Fruit fly (Drosophila melanogaster) whole organism, embryonic: ENCODE data around the gene RpS7.

Experiments used
- Ada2b ChIP-seq: fragments of 200-800 bp; sonication (Bioruptor generic); IDR thresholded peaks from 2 replicates; pipeline ENCODE4 v1.3.6; 2022; ENCODE audit warnings: missing biosample characterization, missing genetic modification characterization
- Atf6 ChIP-seq: fragments of 200-800 bp; sonication (Bioruptor generic); IDR thresholded peaks from 2 replicates; pipeline ENCODE4 v1.3.6; 2022; ENCODE audit warnings: missing biosample characterization, missing genetic modification characterization
- CG10209 ChIP-seq: fragments of 200-800 bp; sonication (Bioruptor generic); optimal IDR thresholded peaks from 3 replicates; lab custom pipeline; 2017; ENCODE audit warnings: missing biosample characterization, mild to moderate bottlenecking, missing genetic modification characterization, missing genetic modification reagents
- CG10274 ChIP-seq: fragments of 200-800 bp; sonication (Bioruptor generic); optimal IDR thresholded peaks from 3 replicates; lab custom pipeline; 2017; ENCODE audit warnings: missing biosample characterization, mild to moderate bottlenecking, missing genetic modification characterization
- CG11560 ChIP-seq: fragments of 200-800 bp; sonication (Bioruptor generic); IDR thresholded peaks from 3 replicates; pipeline ENCODE4 v1.3.6; 2022; ENCODE audit warnings: missing biosample characterization, missing genetic modification characterization
- CG11723 ChIP-seq: fragments of 200-800 bp; sonication (Bioruptor generic); optimal IDR thresholded peaks from 2 replicates; lab custom pipeline; 2017; ENCODE audit warnings: missing biosample characterization, mild to moderate bottlenecking, missing genetic modification characterization
- CG14014 ChIP-seq: fragments of 200-800 bp; sonication (Bioruptor generic); IDR thresholded peaks from 2 replicates; pipeline ENCODE4 v1.3.6; 2022; ENCODE audit warnings: missing biosample characterization, missing genetic modification characterization
- CG15514 ChIP-seq: fragments of 200-800 bp; sonication (Bioruptor generic); optimal IDR thresholded peaks from 3 replicates; lab custom pipeline; 2017; ENCODE audit warnings: missing biosample characterization, missing genetic modification characterization, mild to moderate bottlenecking, moderate library complexity, missing genetic modification reagents
- CG1603 ChIP-seq: fragments of 200-800 bp; sonication (Bioruptor generic); optimal IDR thresholded peaks from 2 replicates; lab custom pipeline; 2019; ENCODE audit warnings: missing biosample characterization, mild to moderate bottlenecking, missing genetic modification characterization, moderate library complexity
- CG18619 ChIP-seq: fragments of 200-800 bp; sonication (Bioruptor generic); optimal IDR thresholded peaks from 3 replicates; lab custom pipeline; 2017; ENCODE audit warnings: missing biosample characterization, mild to moderate bottlenecking, missing genetic modification characterization
- CG32767 ChIP-seq: fragments of 200-800 bp; sonication (Bioruptor generic); IDR thresholded peaks from 2 replicates; pipeline ENCODE4 v1.3.6; 2022; ENCODE audit warnings: missing biosample characterization, missing genetic modification characterization
- CG34224 ChIP-seq: fragments of 200-800 bp; sonication (Bioruptor generic); IDR thresholded peaks from 3 replicates; pipeline ENCODE4 v1.3.6; 2022; ENCODE audit warnings: missing biosample characterization, missing genetic modification characterization; ENCODE audit not compliant: partially characterized antibody
- CG4424 ChIP-seq: fragments of 200-800 bp; sonication (Bioruptor generic); optimal IDR thresholded peaks from 3 replicates; lab custom pipeline; 2016; ENCODE audit warnings: missing biosample characterization, missing genetic modification characterization
- CG4820 ChIP-seq: fragments of 200-800 bp; sonication (Bioruptor generic); optimal IDR thresholded peaks from 3 replicates; lab custom pipeline; 2016; ENCODE audit warnings: missing biosample characterization, missing genetic modification characterization
- CG6272 ChIP-seq: fragments of 200-800 bp; sonication (Bioruptor generic); IDR thresholded peaks from 2 replicates; pipeline ENCODE4 v1.3.6; 2022; ENCODE audit warnings: missing biosample characterization, missing genetic modification characterization
- CG7839 ChIP-seq: fragments of 200-800 bp; sonication (Bioruptor generic); optimal IDR thresholded peaks from 3 replicates; lab custom pipeline; 2018; ENCODE audit warnings: missing biosample characterization, mild to moderate bottlenecking, missing genetic modification characterization, moderate library complexity
- Dbx ChIP-seq: fragments of 200-800 bp; sonication (Bioruptor generic); IDR thresholded peaks from 3 replicates; pipeline ENCODE4 v1.3.6; 2022; ENCODE audit warnings: missing biosample characterization, missing genetic modification characterization
- Eip74EF ChIP-seq, 2 experiments: fragments of 200-800 bp in 1 of 2; fragments of >200 bp in 1 of 2; sonication (Bioruptor generic) in 1 of 2; optimal IDR thresholded peaks; 2 replicates each; lab custom pipeline; 2017 to 2019; ENCODE audit warnings: missing biosample characterization in 2 of 2, missing genetic modification characterization in 2 of 2, mild to moderate bottlenecking in 1 of 2, moderate library complexity in 1 of 2
- Hmr ChIP-seq: fragments of 200-800 bp; sonication (Bioruptor generic); optimal IDR thresholded peaks from 3 replicates; lab custom pipeline; 2017; ENCODE audit warnings: mild to moderate bottlenecking, missing biosample characterization, missing genetic modification reagents, missing genetic modification characterization
- Max ChIP-seq: fragments of 200-800 bp; sonication (Bioruptor generic); optimal IDR thresholded peaks from 2 replicates; lab custom pipeline; 2016; ENCODE audit warnings: missing biosample characterization, mild to moderate bottlenecking, missing genetic modification characterization
- Nf-YA ChIP-seq: fragments of 200-800 bp; sonication (Bioruptor generic); IDR thresholded peaks from 2 replicates; pipeline ENCODE4 v1.3.6; 2022; ENCODE audit warnings: missing biosample characterization, missing genetic modification characterization
- Rx ChIP-seq: fragments of 200-800 bp; sonication (Bioruptor generic); IDR thresholded peaks from 2 replicates; pipeline ENCODE4 v1.3.6; 2022; ENCODE audit warnings: missing biosample characterization, missing genetic modification characterization
- Sox102F ChIP-seq: fragments of 200-800 bp; sonication (Bioruptor generic); optimal IDR thresholded peaks from 2 replicates; lab custom pipeline; 2018; ENCODE audit warnings: missing biosample characterization, mild to moderate bottlenecking, missing genetic modification characterization, moderate library complexity
- Xbp1 ChIP-seq: fragments of 200-800 bp; sonication (Bioruptor generic); optimal IDR thresholded peaks from 3 replicates; lab custom pipeline; 2016; ENCODE audit warnings: missing biosample characterization, mild to moderate bottlenecking, missing genetic modification characterization
- ase ChIP-seq: fragments of 200-800 bp; sonication (Bioruptor generic); IDR thresholded peaks from 3 replicates; pipeline ENCODE4 v1.3.6; 2022; ENCODE audit warnings: missing biosample characterization, missing genetic modification characterization
- btn ChIP-seq: fragments of 200-800 bp; sonication (Bioruptor generic); optimal IDR thresholded peaks from 2 replicates; lab custom pipeline; 2016; ENCODE audit warnings: missing biosample characterization, missing genetic modification characterization
- caup ChIP-seq: fragments of 200-800 bp; sonication (Bioruptor generic); optimal IDR thresholded peaks from 3 replicates; lab custom pipeline; 2017; ENCODE audit warnings: missing biosample characterization, mild to moderate bottlenecking, missing genetic modification characterization, moderate library complexity; ENCODE audit not compliant: severe bottlenecking
- chif ChIP-seq, 2 experiments: fragments of 200-800 bp; sonication (Bioruptor generic); optimal IDR thresholded peaks; 3 replicates each; lab custom pipeline; 2016; ENCODE audit warnings: missing biosample characterization in 2 of 2, missing genetic modification characterization in 2 of 2
- croc ChIP-seq: fragments of 200-800 bp; sonication (Bioruptor generic); conservative IDR thresholded peaks from 3 replicates; pipeline ENCODE4 v1.3.6; 2022; ENCODE audit warnings: missing biosample characterization, missing genetic modification characterization
- dimm ChIP-seq: fragments of 200-800 bp; sonication (Bioruptor generic); IDR thresholded peaks from 2 replicates; pipeline ENCODE4 v1.3.6; 2022; ENCODE audit warnings: missing biosample characterization, missing genetic modification characterization
- dysf ChIP-seq: fragments of 200-800 bp; sonication (Bioruptor generic); IDR thresholded peaks from 3 replicates; pipeline ENCODE4 v1.3.6; 2022; ENCODE audit warnings: missing biosample characterization, missing genetic modification characterization
- ewg ChIP-seq: fragments of 200-800 bp; sonication (Bioruptor generic); optimal IDR thresholded peaks from 3 replicates; lab custom pipeline; 2017; ENCODE audit warnings: mild to moderate bottlenecking, missing biosample characterization, missing genetic modification reagents, missing genetic modification characterization
- gce ChIP-seq: fragments of 200-800 bp; sonication (Bioruptor generic); IDR thresholded peaks from 3 replicates; pipeline ENCODE4 v1.3.6; 2022; ENCODE audit warnings: missing biosample characterization, missing genetic modification characterization
- ind ChIP-seq: fragments of 200-800 bp; sonication (Bioruptor generic); optimal IDR thresholded peaks from 3 replicates; lab custom pipeline; 2016; ENCODE audit warnings: missing biosample characterization, missing genetic modification characterization
- kay ChIP-seq: fragments of 200-800 bp; sonication (Bioruptor generic); optimal IDR thresholded peaks from 2 replicates; lab custom pipeline; 2016; ENCODE audit warnings: missing biosample characterization, missing genetic modification characterization
- ken ChIP-seq: fragments of 200-800 bp; sonication (Bioruptor generic); IDR thresholded peaks from 3 replicates; pipeline ENCODE4 v1.3.6; 2022; ENCODE audit warnings: missing biosample characterization, missing genetic modification characterization
- lab ChIP-seq: fragments of 200-800 bp; sonication (Bioruptor generic); optimal IDR thresholded peaks from 3 replicates; lab custom pipeline; 2017; ENCODE audit warnings: missing biosample characterization, missing genetic modification characterization, mild to moderate bottlenecking, moderate library complexity, missing genetic modification reagents
- nmo ChIP-seq: fragments of 200-800 bp; sonication (Bioruptor generic); optimal IDR thresholded peaks from 2 replicates; lab custom pipeline; 2018; ENCODE audit warnings: missing biosample characterization, mild to moderate bottlenecking, missing genetic modification characterization, moderate library complexity
- oc ChIP-seq: fragments of 200-800 bp; sonication (Bioruptor generic); optimal IDR thresholded peaks from 2 replicates; lab custom pipeline; 2018; ENCODE audit warnings: missing biosample characterization, mild to moderate bottlenecking, missing genetic modification characterization, moderate library complexity
- sd ChIP-seq: fragments of 200-800 bp; sonication (Bioruptor generic); optimal IDR thresholded peaks from 3 replicates; lab custom pipeline; 2018; ENCODE audit warnings: missing biosample characterization, mild to moderate bottlenecking, missing genetic modification characterization, moderate library complexity
- shn ChIP-seq: fragments of 200-800 bp; sonication (Bioruptor generic); optimal IDR thresholded peaks from 3 replicates; lab custom pipeline; 2016; ENCODE audit warnings: missing biosample characterization, missing genetic modification characterization
- sisA ChIP-seq: fragments of 200-800 bp; sonication (Bioruptor generic); IDR thresholded peaks from 2 replicates; pipeline ENCODE4 v1.3.6; 2022; ENCODE audit warnings: missing biosample characterization, missing genetic modification characterization
- slbo ChIP-seq: fragments of 200-800 bp; sonication (Bioruptor generic); IDR thresholded peaks from 2 replicates; pipeline ENCODE4 v1.3.6; 2022; ENCODE audit warnings: missing biosample characterization, missing genetic modification characterization
- slp2 ChIP-seq: fragments of 200-800 bp; sonication (Bioruptor generic); optimal IDR thresholded peaks from 2 replicates; lab custom pipeline; 2016; ENCODE audit warnings: missing biosample characterization, missing genetic modification characterization
- sr ChIP-seq: fragments of 200-800 bp; sonication (Bioruptor generic); IDR thresholded peaks from 3 replicates; pipeline ENCODE4 v1.3.6; 2022; ENCODE audit warnings: missing biosample characterization, missing genetic modification characterization
- tll ChIP-seq, 2 experiments: fragments of 200-800 bp in 1 of 2; fragments of >200 bp in 1 of 2; sonication (Bioruptor generic) in 1 of 2; optimal IDR thresholded peaks; 2 replicates each; lab custom pipeline; 2017 to 2019; ENCODE audit warnings: missing biosample characterization in 2 of 2, missing genetic modification characterization in 2 of 2, mild to moderate bottlenecking in 1 of 2, moderate library complexity in 1 of 2
- tx ChIP-seq: fragments of 200-800 bp; sonication (Bioruptor generic); optimal IDR thresholded peaks from 2 replicates; lab custom pipeline; 2016; ENCODE audit warnings: missing biosample characterization, missing genetic modification characterization
- vvl ChIP-seq: fragments of 200-800 bp; sonication (Bioruptor generic); IDR thresholded peaks from 2 replicates; pipeline ENCODE4 v1.3.6; 2022; ENCODE audit warnings: missing biosample characterization, missing genetic modification characterization
- z ChIP-seq: fragments of 200-800 bp; sonication (Bioruptor generic); IDR thresholded peaks from 3 replicates; pipeline ENCODE4 v1.3.6; 2022; ENCODE audit warnings: missing biosample characterization, missing genetic modification characterization

RpS7 gene

dm6 chr3R:30164162-30164561 is 44.7 kb downstream of the RpS7 start (continued):
- no peak for TF ChIP-seq CG10274 (GFP tag; lab: Kevin White, UChicago)
- peak; percentile 27 for TF ChIP-seq btn
- 0 out of 2 replicates have a peak, but pooled peaks have one; percentile 10 for TF ChIP-seq Nf-YA (GFP tag; lab: Robert Waterston, UW)
- peak; percentile 14 to 18 for TF ChIP-seq chif (GFP tag; optimal IDR thresholded peaks at IDR 0.05; lab: Kevin White, UChicago)
- peak; percentile 54; the same call in 1 of the 3 replicates for TF ChIP-seq gce (GFP tag; lab: Robert Waterston, UW)
- 0 out of 3 replicates have a peak, but pooled peaks have one; percentile 29 for TF ChIP-seq sr (GFP tag; lab: Robert Waterston, UW)
- no peak for TF ChIP-seq CG18619 (GFP tag; lab: Kevin White, UChicago)
- no peak for TF ChIP-seq CG15514
- no peak for TF ChIP-seq dimm
- TF ChIP-seq kay (GFP tag; lab: Kevin White, UChicago), result no peak
- peak; percentile 5 for TF ChIP-seq CG4820 (GFP tag; lab: Kevin White, UChicago)
- 0 out of 3 replicates have a peak, but pooled peaks have one; percentile 33 for TF ChIP-seq CG11560
- TF ChIP-seq tx (GFP tag; lab: Kevin White, UChicago), result no peak
- peak; percentile 32 for TF ChIP-seq Xbp1
- 0 out of 2 replicates have a peak, but pooled peaks have one; percentile 18 for TF ChIP-seq CG6272 (GFP tag; lab: Robert Waterston, UW)
- TF ChIP-seq sisA (GFP tag; lab: Robert Waterston, UW), result peak; percentile 55; the same call in 1 of the 2 replicates
- peak; percentile 64 for TF ChIP-seq Sox102F
- peak; percentile 58 for TF ChIP-seq CG14014 (GFP tag; lab: Robert Waterston, UW)
- peak; percentile 29 for TF ChIP-seq lab (GFP tag; lab: Kevin White, UChicago)
- TF ChIP-seq slp2 (GFP tag; lab: Kevin White, UChicago), result peak; percentile 17
- 0 out of 3 replicates have a peak, but pooled peaks have one; percentile 46 for TF ChIP-seq ase
- 0 out of 2 replicates have a peak, but pooled peaks have one; percentile 22 for TF ChIP-seq CG32767 (GFP tag; lab: Robert Waterston, UW)
- TF ChIP-seq vvl (GFP tag; lab: Robert Waterston, UW), result peak; percentile 84
- TF ChIP-seq oc (tag; lab: Kevin White, UChicago), result peak; percentile 80
- peak; percentile 36; the same call in 1 of the 2 replicates for TF ChIP-seq Rx (GFP tag; lab: Robert Waterston, UW)
- TF ChIP-seq ken, result 0 out of 3 replicates have a peak, but pooled peaks have one; percentile 56
- no peak for TF ChIP-seq Dbx
- no peak for TF ChIP-seq CG4424 (GFP tag; lab: Kevin White, UChicago)
- peak; percentile 34 for TF ChIP-seq ind (GFP tag; lab: Kevin White, UChicago)
- peak; percentile 7 for TF ChIP-seq CG10209
- TF ChIP-seq Atf6, result 0 out of 2 replicates have a peak, but pooled peaks have one; percentile 31
- no peak for TF ChIP-seq croc (GFP tag; lab: Robert Waterston, UW)
- TF ChIP-seq dysf (GFP tag; lab: Robert Waterston, UW), result peak; percentile 61; the same call in 2 of the 3 replicates
- peak; percentile 25 for TF ChIP-seq ewg (GFP tag; lab: Kevin White, UChicago)
- TF ChIP-seq CG11723 (GFP tag; lab: Kevin White, UChicago), result no peak
- no peak for TF ChIP-seq sd (tag; lab: Kevin White, UChicago)
- peak; percentile 30 for TF ChIP-seq CG7839 (tag; lab: Kevin White, UChicago)
- peak; percentile 51 for TF ChIP-seq CG1603 (tag; lab: Kevin White, UChicago)
- TF ChIP-seq CG34224 (GFP tag; lab: Robert Waterston, UW), result no peak
- peak; percentile 24 for TF ChIP-seq nmo
- TF ChIP-seq tll (GFP tag; optimal IDR thresholded peaks at IDR 0.05; lab: Kevin White, UChicago), result no peak
- peak; percentile 28; the same call in 1 of the 2 replicates for TF ChIP-seq Ada2b
- TF ChIP-seq shn (GFP tag; lab: Kevin White, UChicago), result peak; percentile 6
- 0 out of 2 replicates have a peak, but pooled peaks have one; percentile 9 for TF ChIP-seq slbo (GFP tag; lab: Robert Waterston, UW)
- TF ChIP-seq Hmr, result no peak
- no peak for TF ChIP-seq caup
- no peak for TF ChIP-seq z (GFP tag; lab: Robert Waterston, UW)
- peak in 1 of 2 experiments; percentile 42 for TF ChIP-seq Eip74EF (GFP tag; optimal IDR thresholded peaks at IDR 0.05; lab: Kevin White, UChicago)
- no peak for TF ChIP-seq Max (GFP tag; lab: Kevin White, UChicago)
